Fruit fly (Drosophila melanogaster) whole organism, wandering third instar larva: ENCODE results near the gene PIG-H.
A peak's percentile ranks its signal among the peaks of the same experiment; 100 is the strongest.

ENCODE experiments used
- Abd-B ChIP-seq: fragments of >200 bp; optimal IDR thresholded peaks from 2 replicates; lab custom pipeline; 2017; ENCODE audit warnings: missing biosample characterization, missing genetic modification characterization
- CG32264 ChIP-seq: fragments of 200-800 bp; sonication (Bioruptor generic); optimal IDR thresholded peaks from 2 replicates; lab custom pipeline; 2016; ENCODE audit warnings: missing biosample characterization, missing genetic modification characterization
- CG9705 ChIP-seq: fragments of 200-800 bp; sonication (Bioruptor generic); optimal IDR thresholded peaks from 2 replicates; lab custom pipeline; 2018; ENCODE audit warnings: missing biosample characterization, mild to moderate bottlenecking, missing genetic modification characterization
- CrebA ChIP-seq: fragments of 200-800 bp; sonication (Bioruptor generic); optimal IDR thresholded peaks from 2 replicates; lab custom pipeline; 2016; ENCODE audit warnings: missing biosample characterization, mild to moderate bottlenecking, missing genetic modification characterization, borderline replicate concordance
- Dfd ChIP-seq: fragments of >200 bp; optimal IDR thresholded peaks from 2 replicates; lab custom pipeline; 2017; ENCODE audit warnings: missing biosample characterization, missing genetic modification characterization
- Dif ChIP-seq: fragments of 200-275, 200-300 bp; sonication (Bioruptor generic); optimal IDR thresholded peaks from 2 replicates; lab custom pipeline; 2018; ENCODE audit warnings: missing biosample characterization, missing genetic modification characterization; ENCODE audit not compliant: partially characterized antibody
- GATAd ChIP-seq: sonication (Bioruptor generic); optimal IDR thresholded peaks from 2 replicates; lab custom pipeline; 2016; ENCODE audit warnings: missing biosample characterization, missing genetic modification characterization
- HLH106 ChIP-seq: fragments of 200-800 bp; optimal IDR thresholded peaks from 3 replicates; lab custom pipeline; 2019; ENCODE audit warnings: missing biosample characterization, mild to moderate bottlenecking, missing genetic modification characterization, moderate library complexity
- Hnf4 ChIP-seq: fragments of 200-800 bp; sonication (Bioruptor generic); optimal IDR thresholded peaks from 2 replicates; lab custom pipeline; 2016; ENCODE audit warnings: missing biosample characterization, mild to moderate bottlenecking, missing genetic modification characterization
- Hr78 ChIP-seq: fragments of >200 bp; optimal IDR thresholded peaks from 2 replicates; lab custom pipeline; 2017; ENCODE audit warnings: missing biosample characterization, missing genetic modification characterization
- Hr83 ChIP-seq: fragments of 200-300 bp; sonication (Bioruptor generic); optimal IDR thresholded peaks from 2 replicates; lab custom pipeline; 2016; ENCODE audit warnings: missing biosample characterization, mild to moderate bottlenecking, missing genetic modification characterization, moderate library complexity; ENCODE audit not compliant: poor library complexity, severe bottlenecking
- Jra ChIP-seq: sonication (Bioruptor generic); optimal IDR thresholded peaks from 2 replicates; lab custom pipeline; 2016; ENCODE audit warnings: missing biosample characterization, missing genetic modification characterization
- Mio ChIP-seq: sonication (Bioruptor generic); optimal IDR thresholded peaks from 2 replicates; lab custom pipeline; 2016; ENCODE audit warnings: missing biosample characterization, missing genetic modification characterization
- Myc ChIP-seq: fragments of >200 bp; optimal IDR thresholded peaks from 2 replicates; lab custom pipeline; 2017
- N ChIP-seq: fragments of >200 bp; optimal IDR thresholded peaks from 2 replicates; lab custom pipeline; 2018; ENCODE audit warnings: missing biosample characterization, missing external identifiers, missing genetic modification characterization
- OdsH ChIP-seq: fragments of 200-800 bp; sonication (Bioruptor generic); optimal IDR thresholded peaks from 2 replicates; lab custom pipeline; 2016; ENCODE audit warnings: missing biosample characterization, mild to moderate bottlenecking, missing genetic modification characterization
- Rel ChIP-seq, 2 experiments: fragments of 200-800 bp; sonication (Bioruptor generic) in 1 of 2; optimal IDR thresholded peaks; 2 replicates in 1 of 2; 3 replicates in 1 of 2; lab custom pipeline; 2016 to 2019; ENCODE audit warnings: mild to moderate bottlenecking in 2 of 2, missing biosample characterization in 2 of 2, missing genetic modification characterization in 2 of 2, moderate library complexity in 1 of 2
- Sp1 ChIP-seq: fragments of 200-800 bp; sonication (Bioruptor generic); optimal IDR thresholded peaks from 3 replicates; lab custom pipeline; 2019; ENCODE audit warnings: missing biosample characterization, mild to moderate bottlenecking, missing genetic modification characterization, moderate library complexity
- Vsx2 ChIP-seq: fragments of 200-300, 225-300 bp; sonication (Bioruptor generic); optimal IDR thresholded peaks from 2 replicates; lab custom pipeline; 2018; ENCODE audit warnings: missing biosample characterization, missing genetic modification characterization; ENCODE audit not compliant: partially characterized antibody
- br ChIP-seq: fragments of 200-800 bp; sonication (Bioruptor generic); optimal IDR thresholded peaks from 2 replicates; lab custom pipeline; 2016; ENCODE audit warnings: missing biosample characterization, missing genetic modification characterization
- brk ChIP-seq: fragments of 200-800 bp; sonication (Bioruptor generic); optimal IDR thresholded peaks from 2 replicates; lab custom pipeline; 2016; ENCODE audit warnings: missing biosample characterization, mild to moderate bottlenecking, missing genetic modification characterization
- dl ChIP-seq, 2 experiments: fragments of 175-275, 200-275 bp in 1 of 2; fragments of 200-275 bp in 1 of 2; sonication (Bioruptor generic); optimal IDR thresholded peaks; lab custom pipeline; 2018; ENCODE audit warnings: mild to moderate bottlenecking in 2 of 2, missing biosample characterization in 2 of 2, missing genetic modification characterization in 2 of 2, moderate library complexity in 2 of 2; ENCODE audit not compliant: partially characterized antibody in 2 of 2, insufficient read depth in 1 of 2
- dmrt93B ChIP-seq: fragments of 200-800 bp; sonication (Bioruptor generic); optimal IDR thresholded peaks from 2 replicates; lab custom pipeline; 2018; ENCODE audit warnings: missing biosample characterization, mild to moderate bottlenecking, missing genetic modification characterization
- dsf ChIP-seq: sonication (Bioruptor generic); optimal IDR thresholded peaks from 2 replicates; lab custom pipeline; 2016; ENCODE audit warnings: missing biosample characterization, missing genetic modification characterization, borderline replicate concordance
- ey ChIP-seq: fragments of 200-800 bp; sonication (Bioruptor generic); optimal IDR thresholded peaks from 2 replicates; lab custom pipeline; 2016; ENCODE audit warnings: missing biosample characterization, missing genetic modification characterization
- foxo ChIP-seq, 2 experiments: fragments of 200-800 bp; sonication (Bioruptor generic); optimal IDR thresholded peaks; 2 replicates in 1 of 2; 3 replicates in 1 of 2; lab custom pipeline; 2016 to 2017; ENCODE audit warnings: missing biosample characterization in 2 of 2, missing genetic modification characterization in 2 of 2
- fru ChIP-seq: fragments of 200-800 bp; sonication (Bioruptor generic); optimal IDR thresholded peaks from 3 replicates; lab custom pipeline; 2016; ENCODE audit warnings: missing biosample characterization, mild to moderate bottlenecking, missing genetic modification characterization
- h ChIP-seq: fragments of 200-800 bp; sonication (Bioruptor generic); optimal IDR thresholded peaks from 3 replicates; lab custom pipeline; 2016; ENCODE audit warnings: missing biosample characterization, mild to moderate bottlenecking, missing genetic modification characterization
- jim ChIP-seq: fragments of 175-275, 200-325 bp; sonication (Bioruptor generic); optimal IDR thresholded peaks from 2 replicates; lab custom pipeline; 2016; ENCODE audit warnings: missing biosample characterization, mild to moderate bottlenecking, missing genetic modification characterization
- lola ChIP-seq: fragments of >200 bp; optimal IDR thresholded peaks from 2 replicates; lab custom pipeline; 2017; ENCODE audit warnings: missing biosample characterization, missing genetic modification characterization
- pan ChIP-seq: fragments of >200 bp; optimal IDR thresholded peaks from 2 replicates; lab custom pipeline; 2017
- psq ChIP-seq: fragments of 200-800 bp; sonication (Bioruptor generic); optimal IDR thresholded peaks from 3 replicates; lab custom pipeline; 2017; ENCODE audit warnings: missing biosample characterization, mild to moderate bottlenecking, missing genetic modification characterization, moderate library complexity
- rgr ChIP-seq: fragments of 200-800 bp; sonication (Bioruptor generic); optimal IDR thresholded peaks from 3 replicates; lab custom pipeline; 2016; ENCODE audit warnings: missing biosample characterization, mild to moderate bottlenecking, missing genetic modification characterization
- sage ChIP-seq: fragments of 200-800 bp; sonication (Bioruptor generic); optimal IDR thresholded peaks from 2 replicates; lab custom pipeline; 2016; ENCODE audit warnings: missing biosample characterization, mild to moderate bottlenecking, missing genetic modification characterization
- sv ChIP-seq: fragments of 200-800 bp; sonication (Bioruptor generic); optimal IDR thresholded peaks from 3 replicates; lab custom pipeline; 2016; ENCODE audit warnings: missing biosample characterization, missing genetic modification characterization
- tai ChIP-seq: sonication (Bioruptor generic); optimal IDR thresholded peaks from 2 replicates; lab custom pipeline; 2016; ENCODE audit warnings: missing biosample characterization, missing genetic modification characterization
- usp ChIP-seq: fragments of >200 bp; optimal IDR thresholded peaks from 2 replicates; lab custom pipeline; 2017; ENCODE audit warnings: missing biosample characterization, missing genetic modification characterization
- woc ChIP-seq: sonication (Bioruptor generic); optimal IDR thresholded peaks from 2 replicates; lab custom pipeline; 2016; ENCODE audit warnings: missing biosample characterization, mild to moderate bottlenecking, missing genetic modification characterization

The PIG-H gene

dm6 chr3R:8013121-8014009, 13.7 kb downstream of the PIG-H start, which contains the start of the genes CG10435 and Pbp95:
Gene CG10435, minus strand, starts transcription at chr3R:8013201.
Gene Pbp95, plus strand, starts transcription at chr3R:8013791.
- peak; percentile 55 for TF ChIP-seq jim
- peak; percentile 28 for TF ChIP-seq OdsH (GFP tag; lab: Kevin White, UChicago)
- TF ChIP-seq usp: no peak
- TF ChIP-seq Vsx2 (GFP tag; lab: Kevin White, UChicago): peak; percentile 93
- TF ChIP-seq ey (GFP tag; lab: Kevin White, UChicago): peak; percentile 52
- TF ChIP-seq foxo (GFP tag; optimal IDR thresholded peaks at IDR 0.05; lab: Kevin White, UChicago): peak in 1 of 2 experiments; percentile 72
- TF ChIP-seq Dfd (GFP tag; lab: Kevin White, UChicago): no peak
- no peak for TF ChIP-seq tai
- TF ChIP-seq Hnf4: peak; percentile 80
- TF ChIP-seq N (GFP tag; lab: Kevin White, UChicago): no peak
- peak; percentile 62 for TF ChIP-seq h (GFP tag; lab: Kevin White, UChicago)
- peak; percentile 67 for TF ChIP-seq Myc (lab: Kevin White, UChicago)
- no peak for TF ChIP-seq CG9705 (GFP tag; lab: Kevin White, UChicago)
- no peak for TF ChIP-seq fru (GFP tag; lab: Kevin White, UChicago)
- TF ChIP-seq Hr78: no peak
- TF ChIP-seq pan: no peak
- TF ChIP-seq Rel (GFP tag; optimal IDR thresholded peaks at IDR 0.05; lab: Kevin White, UChicago): no peak
- TF ChIP-seq Rel (tag; optimal IDR thresholded peaks at IDR 0.05; lab: Kevin White, UChicago): no peak
- TF ChIP-seq HLH106 (tag; lab: Kevin White, UChicago): peak; percentile 38
- no peak for TF ChIP-seq Sp1 (GFP tag; lab: Kevin White, UChicago)
- peak; percentile 86 for TF ChIP-seq Hr83
- TF ChIP-seq Mio: no peak
- no peak for TF ChIP-seq dmrt93B (GFP tag; lab: Kevin White, UChicago)
- TF ChIP-seq GATAd (GFP tag; lab: Kevin White, UChicago): no peak
- TF ChIP-seq br (GFP tag; lab: Kevin White, UChicago): no peak
- peak; percentile 81 for TF ChIP-seq woc
- TF ChIP-seq Dif (GFP tag; lab: Kevin White, UChicago): peak; percentile 7
- TF ChIP-seq CG32264 (GFP tag; lab: Kevin White, UChicago): no peak
- no peak for TF ChIP-seq brk
- no peak for TF ChIP-seq Jra
- no peak for TF ChIP-seq lola (GFP tag; lab: Kevin White, UChicago)
- TF ChIP-seq dl (GFP tag; optimal IDR thresholded peaks at IDR 0.05; lab: Kevin White, UChicago; ENCODE audit: insufficient read depth in 1 of 2, partially characterized antibody in 2 of 2): no peak
- no peak for TF ChIP-seq CrebA
- TF ChIP-seq psq (GFP tag; lab: Kevin White, UChicago): peak; percentile 39
- no peak for TF ChIP-seq Abd-B (GFP tag; lab: Kevin White, UChicago)
- TF ChIP-seq sage: no peak
- TF ChIP-seq dsf: peak; percentile 19
- no peak for TF ChIP-seq rgr (GFP tag; lab: Kevin White, UChicago)
- no peak for TF ChIP-seq sv (GFP tag; lab: Kevin White, UChicago)
- TF ChIP-seq, all 38 proteins: peak for 14

- no peak for TF ChIP-seq fru (GFP tag; lab: Kevin White, UChicago)
- TF ChIP-seq tai: no peak
- no peak for TF ChIP-seq br (GFP tag; lab: Kevin White, UChicago)
- TF ChIP-seq woc: no peak
Observed at dm6 chr3R:8026515-8026914, 26.9 kb downstream of the PIG-H start.
